Fruit fly (Drosophila melanogaster) Kc167 (cell line): ENCODE data around the gene CG34043.

ENCODE experiments used
- Myc ChIP-seq: fragments of >200 bp; optimal IDR thresholded peaks from 2 replicates; lab custom pipeline; 2017; ENCODE audit warnings: missing external identifiers
- Sin3A ChIP-seq: fragments of >200 bp; optimal IDR thresholded peaks from 2 replicates; lab custom pipeline; 2018; ENCODE audit warnings: missing external identifiers
- h ChIP-seq: fragments of >200 bp; optimal IDR thresholded peaks from 3 replicates; lab custom pipeline; 2018; ENCODE audit warnings: missing external identifiers
- insv ChIP-seq: fragments of >200 bp; optimal IDR thresholded peaks from 3 replicates; lab custom pipeline; 2018; ENCODE audit warnings: missing external identifiers
- psq ChIP-seq: fragments of >200 bp; optimal IDR thresholded peaks from 2 replicates; lab custom pipeline; 2017; ENCODE audit warnings: missing external identifiers
- ttk ChIP-seq: sonication (Bioruptor generic); optimal IDR thresholded peaks from 2 replicates; lab custom pipeline; 2017; ENCODE audit warnings: missing external identifiers

The CG34043 gene

dm6 chr2L:10237725-10238446 is 42.8 kb downstream of the CG34043 start, which contains the start of gene mthl15:
Gene mthl15 (minus strand): TSS chr2L:10238317.
- TF ChIP-seq Sin3A (lab: Kevin White, UChicago) (no peak), psq (no peak), Myc (no peak), insv (lab: Kevin White, UChicago) (no peak), ttk (lab: Kevin White, UChicago) (no peak), h (no peak)

dm6 chr2L:10232827-10233226 is 47.8 kb downstream of the CG34043 start:
- TF ChIP-seq Sin3A (lab: Kevin White, UChicago): no peak
- no peak for TF ChIP-seq h
- TF ChIP-seq psq: no peak
- TF ChIP-seq insv (lab: Kevin White, UChicago): no peak
- no peak for TF ChIP-seq ttk (lab: Kevin White, UChicago)
- no peak for TF ChIP-seq Myc

dm6 chr2L:10232152-10232816 is 48.4 kb downstream of the CG34043 start, which contains the start of gene eEF1delta:
Gene eEF1delta (plus strand): TSS chr2L:10232507.
- TF ChIP-seq ttk (lab: Kevin White, UChicago) (no peak), Myc (no peak), Sin3A (lab: Kevin White, UChicago) (no peak), insv (lab: Kevin White, UChicago) (no peak), h (no peak), psq (no peak)

dm6 chr2L:10231510-10231909 is 49.2 kb downstream of the CG34043 start, which contains the start of gene ova:
Gene ova (minus strand): TSS chr2L:10231692.
- TF ChIP-seq Myc (no peak), h (no peak)

dm6 chr2L:10231092-10231494 is 49.6 kb downstream of the CG34043 start:
- no peak for TF ChIP-seq Sin3A (lab: Kevin White, UChicago)

- TF ChIP-seq h (no peak), psq (no peak), Myc (no peak), ttk (lab: Kevin White, UChicago) (no peak), Sin3A (lab: Kevin White, UChicago) (no peak), insv (lab: Kevin White, UChicago) (no peak)
Observed at dm6 chr2L:10230455-10230854, 50.2 kb downstream of the CG34043 start.
